Fruit fly (Drosophila melanogaster): ENCODE measurements around the gene mRpL47.

The mRpL47 gene

dm6 chr3R:9550265-9551012 is 34.7 kb upstream of the mRpL47 start (continued):
- TF ChIP-seq D19B (GFP tag; optimal IDR thresholded peaks at IDR 0.05) = no peak
- no peak for TF ChIP-seq CG13775 (GFP tag; optimal IDR thresholded peaks at IDR 0.05)
- no peak for TF ChIP-seq CG1529 (GFP tag; optimal IDR thresholded peaks at IDR 0.05)
- no peak for TF ChIP-seq Vsx1 (GFP tag; optimal IDR thresholded peaks at IDR 0.05)
- TF ChIP-seq ash1 (GFP tag; optimal IDR thresholded peaks at IDR 0.05) = peak; percentile 37
- TF ChIP-seq Dip2 (GFP tag; IDR thresholded peaks at IDR 0.05) = no peak
- TF ChIP-seq dati (GFP tag; IDR thresholded peaks at IDR 0.05) = no peak
- TF ChIP-seq twi (tag; optimal IDR thresholded peaks at IDR 0.05) = peak; percentile 22
- TF ChIP-seq CG2678 (tag; optimal IDR thresholded peaks at IDR 0.05) = peak; percentile 13
- peak; percentile 36 for TF ChIP-seq lab (GFP tag; optimal IDR thresholded peaks at IDR 0.05)
- TF ChIP-seq CG13424 (tag; optimal IDR thresholded peaks at IDR 0.05) = peak; percentile 31
- peak; percentile 29 for TF ChIP-seq ERR (GFP tag; optimal IDR thresholded peaks at IDR 0.05)
- TF ChIP-seq usp (GFP tag; optimal IDR thresholded peaks at IDR 0.05) = no peak
- no peak for TF ChIP-seq tgo (GFP tag; IDR thresholded peaks at IDR 0.05)
- peak; percentile 1 for TF ChIP-seq dmrt99B (tag; optimal IDR thresholded peaks at IDR 0.05)
- TF ChIP-seq Lpt (GFP tag; optimal IDR thresholded peaks at IDR 0.05) = no peak
- peak; percentile 8 for TF ChIP-seq CG12391 (tag; optimal IDR thresholded peaks at IDR 0.05)
- TF ChIP-seq CG9437 (GFP tag; optimal IDR thresholded peaks at IDR 0.05) = peak; percentile 12
- no peak for TF ChIP-seq scrt (GFP tag; optimal IDR thresholded peaks at IDR 0.05)
- TF ChIP-seq CG17186 (GFP tag; optimal IDR thresholded peaks at IDR 0.05) = no peak
- peak; percentile 63 for TF ChIP-seq D19A (tag; optimal IDR thresholded peaks at IDR 0.05)
- TF ChIP-seq CG3847 (GFP tag; IDR thresholded peaks at IDR 0.05) = no peak
- no peak for TF ChIP-seq CG15514 (GFP tag; optimal IDR thresholded peaks at IDR 0.05)
- no peak for TF ChIP-seq Abd-B (GFP tag; optimal IDR thresholded peaks at IDR 0.05)
- no peak for TF ChIP-seq ci (GFP tag; IDR thresholded peaks at IDR 0.05)
- TF ChIP-seq zf30C (GFP tag; optimal IDR thresholded peaks at IDR 0.05) = no peak
- TF ChIP-seq CG14710 (tag; optimal IDR thresholded peaks at IDR 0.05) = peak; percentile 14
- no peak for TF ChIP-seq CG11085 (GFP tag; IDR thresholded peaks at IDR 0.05)
- TF ChIP-seq CG15479 (GFP tag; optimal IDR thresholded peaks at IDR 0.05) = peak; percentile 41
- TF ChIP-seq zfh1 (GFP tag; IDR thresholded peaks at IDR 0.05) = no peak
- peak; percentile 95 for TF ChIP-seq cg (GFP tag; optimal IDR thresholded peaks at IDR 0.05)
- TF ChIP-seq kah (GFP tag; optimal IDR thresholded peaks at IDR 0.05) = peak; percentile 1
- no peak for TF ChIP-seq Sox102F (GFP tag; optimal IDR thresholded peaks at IDR 0.05)
- no peak for TF ChIP-seq otp (GFP tag; IDR thresholded peaks at IDR 0.05)
- no peak for TF ChIP-seq CG8290 (GFP tag; optimal IDR thresholded peaks at IDR 0.05)
- peak in 1 of 2 experiments; percentile 12 for TF ChIP-seq CG8290 (tag; optimal IDR thresholded peaks at IDR 0.05)
- TF ChIP-seq grau (tag; optimal IDR thresholded peaks at IDR 0.05) = no peak
- no peak for TF ChIP-seq E2f1 (GFP tag; IDR thresholded peaks at IDR 0.05)
- no peak for TF ChIP-seq CG34422 (GFP tag; IDR thresholded peaks at IDR 0.05)
- no peak for TF ChIP-seq seq (GFP tag; IDR thresholded peaks at IDR 0.05)
- TF ChIP-seq Fer1 (GFP tag; optimal IDR thresholded peaks at IDR 0.05) = peak; percentile 26
- peak in 1 of 2 experiments; percentile 16 for TF ChIP-seq bsh (GFP tag; optimal IDR thresholded peaks at IDR 0.05)
- TF ChIP-seq Dip3 (GFP tag; optimal IDR thresholded peaks at IDR 0.05) = no peak
- peak; percentile 61 for TF ChIP-seq sd (tag; optimal IDR thresholded peaks at IDR 0.05)
- no peak for TF ChIP-seq Hey (tag; optimal IDR thresholded peaks at IDR 0.05)
- TF ChIP-seq CG2202 (tag; optimal IDR thresholded peaks at IDR 0.05) = peak; percentile 22
- TF ChIP-seq lbe (GFP tag; optimal IDR thresholded peaks at IDR 0.05) = peak; percentile 12
- peak; percentile 21 for TF ChIP-seq CG7987 (GFP tag; optimal IDR thresholded peaks at IDR 0.05)
- TF ChIP-seq Asciz (GFP tag; optimal IDR thresholded peaks at IDR 0.05) = peak; percentile 62
- no peak for TF ChIP-seq NFAT (GFP tag; IDR thresholded peaks at IDR 0.05)
